Worm (Caenorhabditis elegans) whole organism, early embryonic: ENCODE measurements around the gene T01B4.3.

Source experiments
- B0310.2 ChIP-seq: sonication (generic microtip); optimal IDR thresholded peaks from 2 replicates; lab custom pipeline; 2016; ENCODE audit warnings: mild to moderate bottlenecking, missing genetic modification characterization, missing compliant biosample characterization
- aly-1 ChIP-seq: sonication (generic microtip); optimal IDR thresholded peaks from 2 replicates; lab custom pipeline; 2016; ENCODE audit warnings: missing genetic modification characterization, missing compliant biosample characterization
- ama-1 ChIP-seq: fragments of 150-350 bp; optimal IDR thresholded peaks from 2 replicates; lab custom pipeline; 2014
- ceh-13 ChIP-seq: fragments of 200-800 bp; sonication (Bioruptor generic); optimal IDR thresholded peaks from 2 replicates; lab custom pipeline; 2018; ENCODE audit warnings: mild to moderate bottlenecking, missing genetic modification characterization, missing compliant biosample characterization
- flt-1 ChIP-seq: fragments of 200-800 bp; sonication (Bioruptor generic); IDR thresholded peaks from 2 replicates; pipeline ENCODE4 v1.3.6; 2022; ENCODE audit warnings: missing genetic modification characterization, missing compliant biosample characterization
- hmbx-1 ChIP-seq: sonication (generic microtip); optimal IDR thresholded peaks from 2 replicates; lab custom pipeline; 2016; ENCODE audit warnings: mild to moderate bottlenecking, missing genetic modification characterization, missing compliant biosample characterization
- sea-1 ChIP-seq: fragments of 200-800 bp; sonication (Bioruptor generic); conservative IDR thresholded peaks from 2 replicates; pipeline ENCODE4 v1.3.6; 2022; ENCODE audit warnings: missing genetic modification characterization, missing compliant biosample characterization
- tra-4 ChIP-seq: sonication (generic microtip); optimal IDR thresholded peaks from 2 replicates; lab custom pipeline; 2017; ENCODE audit warnings: missing genetic modification characterization, missing compliant biosample characterization

DNA sequence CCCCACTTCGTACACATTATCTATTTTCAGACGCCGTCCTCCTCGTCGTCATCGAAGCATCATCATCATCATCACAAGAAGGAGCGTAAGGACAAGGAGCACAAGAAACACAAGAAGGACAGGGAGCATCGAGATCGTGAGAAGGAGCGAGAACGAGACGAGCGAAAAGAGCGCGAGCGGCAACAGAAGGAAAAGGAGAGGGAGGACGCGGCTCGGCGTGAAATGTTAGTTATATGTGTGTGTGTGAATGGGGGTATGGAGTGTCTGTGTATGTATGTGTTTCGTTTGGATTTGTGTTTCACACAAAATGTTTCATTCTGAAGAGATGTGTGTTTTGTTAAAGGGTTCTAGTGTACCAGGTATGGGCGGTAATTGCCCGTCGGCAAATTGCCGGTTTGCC, 24.7 kb upstream of the T01B4.3 start:
- TF ChIP-seq hmbx-1 (tag; lab: Kevin White, UChicago) (no peak), ama-1 (lab: Kevin White, UChicago) (no peak), flt-1 (GFP tag; lab: Robert Waterston, UW) (no peak), sea-1 (GFP tag; lab: Robert Waterston, UW) (no peak), B0310.2 (tag; lab: Kevin White, UChicago) (no peak), tra-4 (no peak), aly-1 (tag; lab: Kevin White, UChicago) (no peak), ceh-13 (GFP tag; lab: Kevin White, UChicago) (no peak)
